Worm (Caenorhabditis elegans) whole organism, L1 larva: ENCODE data around the gene Y49E10.30.

Source experiments
- C04F5.9 ChIP-seq: sonication (generic microtip); optimal IDR thresholded peaks from 2 replicates; lab custom pipeline; 2016; ENCODE audit warnings: missing genetic modification characterization, missing compliant biosample characterization
- Y116A8C.19 ChIP-seq: sonication (generic microtip); optimal IDR thresholded peaks from 2 replicates; lab custom pipeline; 2016; ENCODE audit warnings: missing compliant biosample characterization, missing genetic modification characterization, borderline replicate concordance
- ceh-63 ChIP-seq: fragments of 200-800 bp; sonication (Bioruptor generic); optimal IDR thresholded peaks from 2 replicates; lab custom pipeline; 2018; ENCODE audit warnings: mild to moderate bottlenecking, missing genetic modification characterization, missing compliant biosample characterization
- ceh-8 ChIP-seq: fragments of 200-800 bp; sonication (Bioruptor generic); optimal IDR thresholded peaks from 2 replicates; lab custom pipeline; 2018; ENCODE audit warnings: mild to moderate bottlenecking, missing genetic modification characterization, moderate library complexity, missing compliant biosample characterization
- ceh-82 ChIP-seq, 3 experiments: fragments of 150-350 bp in 1 of 3; sonication (generic microtip) in 2 of 3; optimal IDR thresholded peaks; 2 replicates each; lab custom pipeline; 2014 to 2017; ENCODE audit warnings: missing biosample characterization in 3 of 3, missing genetic modification characterization in 3 of 3
- ceh-90 ChIP-seq: sonication (generic microtip); optimal IDR thresholded peaks from 2 replicates; lab custom pipeline; 2016; ENCODE audit warnings: missing genetic modification characterization, missing compliant biosample characterization
- dpl-1 ChIP-seq, 3 experiments: fragments of 150-350 bp in 2 of 3; sonication (generic microtip) in 1 of 3; optimal IDR thresholded peaks; 2 replicates each; lab custom pipeline; 2014 to 2017; ENCODE audit warnings: missing biosample characterization in 3 of 3, missing genetic modification characterization in 3 of 3, missing genetic modification reagents in 3 of 3
- dsc-1 ChIP-seq: sonication (generic microtip); optimal IDR thresholded peaks from 2 replicates; lab custom pipeline; 2016; ENCODE audit warnings: mild to moderate bottlenecking, missing genetic modification characterization, missing compliant biosample characterization
- efl-1 ChIP-seq, 4 experiments: fragments of 150-350 bp; optimal IDR thresholded peaks in 3 of 4; peaks in 1 of 4; 1 replicate in 1 of 4; 2 replicates in 3 of 4; lab custom pipeline; 2014; ENCODE audit warnings: missing biosample characterization in 2 of 4, missing genetic modification characterization in 2 of 4, missing genetic modification reagents in 2 of 4
- elt-3 ChIP-seq, 6 experiments: fragments of 150-350 bp in 1 of 6; sonication (generic microtip); optimal IDR thresholded peaks; 2 replicates each; lab custom pipeline; 2017 to 2018; ENCODE audit warnings: missing biosample characterization in 6 of 6, missing genetic modification characterization in 6 of 6, inconsistent platforms in 1 of 6
- ets-5 ChIP-seq: fragments of 200-800 bp; sonication (Bioruptor generic); IDR thresholded peaks from 2 replicates; pipeline ENCODE4 v1.3.6; 2022; ENCODE audit warnings: missing genetic modification characterization, missing compliant biosample characterization
- fkh-10 ChIP-seq: sonication (generic microtip); optimal IDR thresholded peaks from 2 replicates; lab custom pipeline; 2017; ENCODE audit warnings: missing biosample characterization, missing genetic modification reagents, missing genetic modification characterization
- fkh-8 ChIP-seq: sonication (generic microtip); optimal IDR thresholded peaks from 2 replicates; lab custom pipeline; 2016; ENCODE audit warnings: mild to moderate bottlenecking, missing genetic modification characterization, missing compliant biosample characterization
- fos-1 ChIP-seq: fragments of 150-350 bp; optimal IDR thresholded peaks from 2 replicates; lab custom pipeline; 2014; ENCODE audit warnings: missing biosample characterization, missing genetic modification characterization
- grh-1 ChIP-seq: fragments of 200-800 bp; sonication (Bioruptor generic); IDR thresholded peaks from 2 replicates; pipeline ENCODE4 v1.3.6; 2022; ENCODE audit warnings: missing genetic modification reagents, missing genetic modification characterization, missing compliant biosample characterization
- hlh-4 ChIP-seq: sonication (generic microtip); optimal IDR thresholded peaks from 2 replicates; lab custom pipeline; 2016; ENCODE audit warnings: mild to moderate bottlenecking, missing genetic modification characterization, missing compliant biosample characterization
- lin-35 ChIP-seq, 2 experiments: fragments of 150-350 bp; optimal IDR thresholded peaks; 2 replicates each; lab custom pipeline; 2014; ENCODE audit warnings: missing biosample characterization in 2 of 2, missing genetic modification characterization in 2 of 2, missing genetic modification reagents in 2 of 2
- lsy-2 ChIP-seq, 2 experiments: fragments of 150-350 bp; optimal IDR thresholded peaks; 2 replicates each; lab custom pipeline; 2014; ENCODE audit warnings: missing biosample characterization in 2 of 2, missing genetic modification characterization in 2 of 2
- mab-9 ChIP-seq: fragments of 200-800 bp; sonication (Bioruptor generic); IDR thresholded peaks from 2 replicates; pipeline ENCODE4 v1.3.6; 2022; ENCODE audit warnings: missing genetic modification reagents, missing genetic modification characterization, missing compliant biosample characterization
- mef-2 ChIP-seq: fragments of 150-350 bp; optimal IDR thresholded peaks from 2 replicates; lab custom pipeline; 2014; ENCODE audit warnings: missing biosample characterization, missing genetic modification characterization
- nhr-11 ChIP-seq: fragments of 150-350 bp; optimal IDR thresholded peaks from 2 replicates; lab custom pipeline; 2014; ENCODE audit warnings: missing biosample characterization, missing genetic modification characterization
- nhr-19 ChIP-seq: fragments of 200-800 bp; sonication (Bioruptor generic); conservative IDR thresholded peaks from 2 replicates; pipeline ENCODE4 v1.3.6; 2022; ENCODE audit warnings: missing genetic modification characterization, missing compliant biosample characterization
- nhr-237 ChIP-seq: fragments of 150-350 bp; optimal IDR thresholded peaks from 2 replicates; lab custom pipeline; 2014; ENCODE audit warnings: missing biosample characterization, missing genetic modification characterization
- nhr-47 ChIP-seq: sonication (generic microtip); optimal IDR thresholded peaks from 2 replicates; lab custom pipeline; 2016; ENCODE audit warnings: mild to moderate bottlenecking, missing genetic modification characterization, moderate library complexity, missing compliant biosample characterization
- nhr-71 ChIP-seq: sonication (generic microtip); optimal IDR thresholded peaks from 2 replicates; lab custom pipeline; 2016; ENCODE audit warnings: mild to moderate bottlenecking, missing genetic modification characterization, moderate library complexity, missing compliant biosample characterization
- nhr-84 ChIP-seq: sonication (generic microtip); optimal IDR thresholded peaks from 2 replicates; lab custom pipeline; 2017; ENCODE audit warnings: missing biosample characterization, missing genetic modification characterization
- nhr-85 ChIP-seq: sonication (generic microtip); peaks from one replicate; lab custom pipeline; 2016; ENCODE audit warnings: missing genetic modification characterization, inconsistent platforms, missing compliant biosample characterization
- snpc-4 ChIP-seq: fragments of 150-350 bp; optimal IDR thresholded peaks from 2 replicates; lab custom pipeline; 2014; ENCODE audit warnings: missing biosample characterization, missing genetic modification characterization
- snu-23 ChIP-seq: sonication (generic microtip); optimal IDR thresholded peaks from 2 replicates; lab custom pipeline; 2016; ENCODE audit warnings: missing genetic modification characterization, missing compliant biosample characterization
- sox-4 ChIP-seq: sonication (generic microtip); optimal IDR thresholded peaks from 2 replicates; lab custom pipeline; 2016; ENCODE audit warnings: missing genetic modification characterization, missing compliant biosample characterization
- sup-37 ChIP-seq: fragments of 200-800 bp; sonication (Bioruptor generic); optimal IDR thresholded peaks from 2 replicates; lab custom pipeline; 2018; ENCODE audit warnings: mild to moderate bottlenecking, missing genetic modification characterization, missing compliant biosample characterization
- tbx-2 ChIP-seq: sonication (generic microtip); optimal IDR thresholded peaks from 2 replicates; lab custom pipeline; 2016; ENCODE audit warnings: missing genetic modification characterization, missing compliant biosample characterization
- tlp-1 ChIP-seq: fragments of 150-350 bp; optimal IDR thresholded peaks from 2 replicates; lab custom pipeline; 2014; ENCODE audit warnings: missing biosample characterization, missing genetic modification characterization
- unc-130 ChIP-seq: fragments of 150-350 bp; optimal IDR thresholded peaks from 2 replicates; lab custom pipeline; 2017; ENCODE audit warnings: missing biosample characterization, missing genetic modification characterization, inconsistent platforms
- unc-86 ChIP-seq: sonication (generic microtip); optimal IDR thresholded peaks from 2 replicates; lab custom pipeline; 2016; ENCODE audit warnings: missing genetic modification characterization, missing compliant biosample characterization
- unc-98 ChIP-seq: fragments of 200-800 bp; sonication (Bioruptor generic); IDR thresholded peaks from 2 replicates; pipeline ENCODE4 v1.3.6; 2022; ENCODE audit warnings: missing genetic modification characterization, missing compliant biosample characterization
- vab-15 ChIP-seq: sonication (generic microtip); optimal IDR thresholded peaks from 2 replicates; lab custom pipeline; 2017; ENCODE audit warnings: missing genotype, mild to moderate bottlenecking, missing genetic modification characterization, missing compliant biosample characterization
- xbp-1 ChIP-seq: sonication (generic microtip); optimal IDR thresholded peaks from 2 replicates; lab custom pipeline; 2016; ENCODE audit warnings: missing genetic modification characterization, missing compliant biosample characterization
- zag-1 ChIP-seq: fragments of 150-350 bp; optimal IDR thresholded peaks from 2 replicates; lab custom pipeline; 2014; ENCODE audit warnings: missing biosample characterization, missing genetic modification characterization
- zip-4 ChIP-seq: fragments of 200-800 bp; sonication (Bioruptor generic); optimal IDR thresholded peaks from 2 replicates; lab custom pipeline; 2018; ENCODE audit warnings: mild to moderate bottlenecking, missing genetic modification characterization, moderate library complexity, missing compliant biosample characterization
- ztf-4 ChIP-seq: fragments of 150-350 bp; optimal IDR thresholded peaks from 2 replicates; lab custom pipeline; 2014; ENCODE audit warnings: missing biosample characterization, missing genetic modification characterization

Y49E10.30 gene

ce11 chrIII:12372080-12373065 is 14.3 kb upstream of the Y49E10.30 start:
- TF ChIP-seq Y116A8C.19 (tag; lab: Kevin White, UChicago) = no peak
- TF ChIP-seq efl-1 (optimal IDR thresholded peaks at IDR 0.05; lab: Kevin White, UChicago) = no peak
- peak in 1 of 2 experiments; percentile 21 for TF ChIP-seq efl-1 (GFP tag; optimal IDR thresholded peaks at IDR 0.05 in 1 of 2; lab: Kevin White, UChicago)

DNA sequence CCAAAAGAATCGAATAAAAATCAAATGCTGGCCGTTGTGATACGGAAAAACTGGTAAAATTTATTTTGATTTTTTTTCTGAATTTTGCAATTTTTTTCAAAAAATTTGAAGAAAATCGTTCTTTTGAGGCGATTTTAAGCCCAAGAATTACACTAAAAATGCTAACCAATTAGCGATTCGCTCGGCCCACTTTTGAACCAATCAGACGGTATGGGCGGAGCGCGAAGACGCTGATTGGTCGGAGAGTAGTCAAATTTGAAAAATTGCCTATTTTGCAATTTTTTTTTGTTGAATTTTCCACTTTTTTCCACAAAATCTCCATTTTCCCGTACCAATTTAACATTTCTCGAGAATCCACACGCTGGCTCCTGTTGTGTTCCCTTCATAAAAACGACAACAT is 13.4 kb upstream of the Y49E10.30 start:
- TF ChIP-seq unc-98 (GFP tag; lab: Robert Waterston, UW) (no peak), lsy-2 (tag; optimal IDR thresholded peaks at IDR 0.05; lab: Kevin White, UChicago) (no peak), nhr-47 (tag; lab: Kevin White, UChicago) (no peak), nhr-85 (tag; lab: Kevin White, UChicago) (no peak)

DNA sequence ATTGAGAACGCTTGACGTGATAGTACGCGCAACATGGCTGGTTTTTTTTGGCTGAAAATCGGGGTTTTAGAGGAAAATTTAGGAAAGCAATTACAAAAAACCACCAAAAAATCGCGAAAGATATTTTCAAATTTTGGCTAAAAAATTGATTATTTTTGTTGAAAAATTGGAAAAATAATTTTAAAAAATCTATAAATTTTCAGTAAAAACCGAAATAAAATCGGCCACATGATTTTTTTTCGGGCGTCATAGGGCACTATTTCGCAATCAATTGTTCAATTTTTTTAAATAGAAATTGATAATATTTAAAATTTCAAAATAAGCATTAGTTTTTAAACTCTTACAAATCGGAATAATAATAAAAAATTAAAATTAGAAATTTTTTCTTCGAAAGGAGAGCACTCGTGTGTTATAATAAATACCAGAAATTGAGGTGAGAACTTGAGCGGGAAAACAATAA is 12.9 kb upstream of the Y49E10.30 start, which contains the start of gene glrx-5:
glrx-5 (minus strand) TSS at position 51 of the 460 bp plus-strand sequence.
- TF ChIP-seq ztf-4 (no peak), ceh-8 (GFP tag; lab: Kevin White, UChicago) (no peak), sup-37 (GFP tag; lab: Kevin White, UChicago) (no peak), nhr-11 (tag; lab: Kevin White, UChicago) (no peak), tlp-1 (tag; lab: Kevin White, UChicago) (no peak), unc-98 (GFP tag; lab: Robert Waterston, UW) (no peak)

DNA sequence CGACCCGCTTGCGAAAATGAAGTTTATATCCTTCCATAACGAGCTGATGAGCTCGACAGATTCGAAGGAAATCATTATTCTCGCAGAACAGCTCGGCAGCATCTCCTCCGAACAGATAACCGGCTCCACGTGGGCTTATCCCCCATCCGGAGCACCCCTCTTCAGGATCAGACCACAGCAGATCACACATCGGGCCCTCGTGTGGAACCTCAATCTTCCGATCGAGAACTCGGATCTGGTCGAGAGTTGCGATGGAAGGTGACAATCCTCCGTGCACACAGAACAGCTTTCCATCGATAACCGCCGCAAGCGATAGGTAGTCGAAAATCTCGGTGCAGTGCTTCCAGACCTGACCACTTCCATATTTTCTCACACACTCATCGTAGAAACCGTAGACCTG is 11.1 kb upstream of the Y49E10.30 start:
- TF ChIP-seq elt-3 (tag; optimal IDR thresholded peaks at IDR 0.05; lab: Kevin White, UChicago) (no peak), nhr-71 (tag; lab: Kevin White, UChicago) (no peak), tbx-2 (tag; lab: Kevin White, UChicago) (no peak), zag-1 (tag; lab: Kevin White, UChicago) (no peak), ets-5 (no peak), ceh-90 (tag; lab: Kevin White, UChicago) (no peak), mef-2 (no peak), lsy-2 (tag; optimal IDR thresholded peaks at IDR 0.05; lab: Kevin White, UChicago) (no peak), unc-98 (GFP tag; lab: Robert Waterston, UW) (no peak), unc-86 (tag; lab: Kevin White, UChicago) (no peak), vab-15 (no peak), tlp-1 (tag; lab: Kevin White, UChicago) (no peak), nhr-19 (GFP tag; lab: Robert Waterston, UW) (no peak), efl-1 (optimal IDR thresholded peaks at IDR 0.05; lab: Kevin White, UChicago) (no peak), efl-1 (GFP tag; optimal IDR thresholded peaks at IDR 0.05 in 1 of 2; lab: Kevin White, UChicago) (no peak), nhr-237 (tag; lab: Kevin White, UChicago) (no peak)

DNA sequence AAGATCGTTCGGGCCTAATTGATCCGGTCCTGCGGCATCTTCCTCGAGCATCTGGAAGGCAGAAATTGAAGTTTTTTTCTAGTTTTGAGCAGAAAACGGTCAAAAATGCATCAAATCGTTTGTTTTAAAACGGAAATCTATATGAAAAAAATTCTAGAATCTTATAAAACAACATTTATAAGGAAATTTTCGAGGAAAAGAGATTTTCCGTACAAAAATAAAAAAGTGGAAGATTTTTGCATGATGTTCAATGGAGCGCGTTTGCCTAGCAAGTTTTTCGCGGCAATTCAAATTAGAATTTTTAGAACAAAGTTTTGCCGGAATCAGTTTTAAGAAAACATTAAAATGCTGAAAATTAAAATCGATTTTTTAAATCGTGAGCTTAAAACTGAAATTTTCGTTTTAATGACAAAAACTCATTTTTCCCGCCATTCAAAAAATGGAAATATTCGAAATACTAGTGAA is 9.5 kb upstream of the Y49E10.30 start, which contains the start of gene pph-4.2:
pph-4.2 (minus strand) TSS at position 51 of the 465 bp plus-strand sequence.
- no peak for TF ChIP-seq hlh-4 (tag; lab: Kevin White, UChicago)
- peak; percentile 93 to 96 for TF ChIP-seq lin-35 (GFP tag; optimal IDR thresholded peaks at IDR 0.05; lab: Kevin White, UChicago)
- no peak for TF ChIP-seq nhr-85 (tag; lab: Kevin White, UChicago)
- TF ChIP-seq sox-4 (tag; lab: Kevin White, UChicago) = no peak
- no peak for TF ChIP-seq C04F5.9 (tag; lab: Kevin White, UChicago)
- no peak for TF ChIP-seq ceh-63 (GFP tag; lab: Kevin White, UChicago)
- TF ChIP-seq dsc-1 (tag; lab: Kevin White, UChicago) = peak; percentile 15
- TF ChIP-seq snu-23 = peak; percentile 48
- no peak for TF ChIP-seq zip-4
- TF ChIP-seq dpl-1 (GFP tag; optimal IDR thresholded peaks at IDR 0.05; lab: Kevin White, UChicago) = peak; percentile 88 to 94 (median 91)
- TF ChIP-seq nhr-84 (tag; lab: Kevin White, UChicago) = no peak
- TF ChIP-seq xbp-1 (tag; lab: Kevin White, UChicago) = peak; percentile 7
- TF ChIP-seq fos-1 (tag; lab: Kevin White, UChicago) = no peak
- no peak for TF ChIP-seq unc-130 (tag; lab: Kevin White, UChicago)
- TF ChIP-seq grh-1 (GFP tag; lab: Robert Waterston, UW) = no peak
- peak in 1 of 3 experiments; percentile 49 for TF ChIP-seq ceh-82 (tag; optimal IDR thresholded peaks at IDR 0.05; lab: Kevin White, UChicago)
- no peak for TF ChIP-seq nhr-237 (tag; lab: Kevin White, UChicago)
- no peak for TF ChIP-seq nhr-11 (tag; lab: Kevin White, UChicago)
- no peak for TF ChIP-seq fkh-8 (tag; lab: Kevin White, UChicago)
- no peak for TF ChIP-seq snpc-4 (tag; lab: Kevin White, UChicago)
- no peak for TF ChIP-seq fkh-10 (GFP tag; lab: Kevin White, UChicago)
- no peak for TF ChIP-seq mab-9 (GFP tag; lab: Robert Waterston, UW)
- peak; percentile 46 for TF ChIP-seq tbx-2 (tag; lab: Kevin White, UChicago)
